Fruit fly (Drosophila melanogaster): ENCODE measurements around the gene CG4362.
A peak's percentile ranks its signal among the peaks of the same experiment; 100 is the strongest.

Gene CG4362

dm6 chr3R:20307487-20307971 is at the start of gene CG4362:
Gene CG4362, minus strand, starts transcription at chr3R:20307537.
- no peak for TF ChIP-seq CG17801 (GFP tag; optimal IDR thresholded peaks at IDR 0.05; ENCODE audit: partially characterized antibody)

DNA sequence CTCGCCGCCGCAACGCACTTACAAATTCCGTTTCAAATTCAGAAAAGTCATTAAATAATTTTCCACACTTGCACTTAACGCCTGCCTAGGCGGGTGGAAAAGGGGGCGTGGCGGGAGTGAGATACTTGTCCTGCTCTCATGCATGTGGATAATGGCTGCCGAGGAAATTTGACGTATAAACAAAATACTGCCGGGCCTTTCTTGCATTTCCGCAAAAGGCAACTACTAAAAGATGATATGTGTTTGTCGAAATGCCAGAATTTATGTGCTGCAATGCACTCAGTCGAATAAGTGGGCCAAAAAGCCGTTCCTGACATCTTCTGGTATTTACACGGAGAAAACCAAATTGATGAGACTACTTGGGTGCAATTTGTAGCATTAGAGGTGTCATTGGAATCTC is 42.9 kb upstream of the CG4362 start:
- no peak for TF ChIP-seq CG17801 (GFP tag; optimal IDR thresholded peaks at IDR 0.05; ENCODE audit: partially characterized antibody)

DNA sequence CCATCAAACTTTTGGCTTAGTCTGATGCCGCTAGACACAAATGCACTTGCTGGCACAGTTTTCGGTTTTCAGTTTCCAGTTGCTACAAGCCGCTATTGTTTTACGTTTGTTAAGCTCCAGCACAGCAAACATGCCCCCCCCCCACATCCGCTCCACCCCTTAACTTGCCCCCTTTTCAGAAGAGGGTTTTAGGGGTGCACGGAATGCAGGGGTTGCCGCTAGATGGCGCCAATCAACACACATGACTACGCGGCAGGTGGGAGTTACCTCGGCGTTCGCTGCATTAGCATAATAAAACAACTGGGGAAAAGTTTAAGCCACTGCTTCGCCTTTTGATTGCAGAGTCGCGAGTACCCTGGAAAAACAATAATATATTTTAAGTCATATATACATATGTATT is 39.6 kb upstream of the CG4362 start:
- no peak for TF ChIP-seq CG17801 (GFP tag; optimal IDR thresholded peaks at IDR 0.05; ENCODE audit: partially characterized antibody)

dm6 chr3R:20338673-20339072 is 31.3 kb upstream of the CG4362 start, which contains the start of gene Ir92a:
Gene Ir92a, plus strand, starts transcription at chr3R:20338973.
- no peak for TF ChIP-seq CG17801 (GFP tag; optimal IDR thresholded peaks at IDR 0.05; ENCODE audit: partially characterized antibody)

DNA sequence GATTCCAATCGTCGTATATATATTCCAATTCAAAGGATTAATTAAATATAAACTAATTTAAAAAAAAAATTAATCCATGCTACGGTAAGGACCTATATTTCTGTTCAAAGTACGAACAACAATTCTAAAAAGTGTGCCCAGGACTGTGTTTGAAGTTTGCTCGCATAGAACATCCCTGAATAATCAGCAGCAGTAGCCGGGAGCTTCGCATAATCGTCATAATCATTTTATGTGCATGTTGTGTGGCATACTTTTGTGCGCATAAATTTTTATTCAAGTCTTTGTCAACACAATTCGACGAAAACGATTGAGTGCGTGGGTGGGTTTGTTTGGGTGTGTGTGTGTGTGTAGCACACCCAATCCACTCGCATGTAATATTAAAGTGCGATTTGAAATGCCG is 25.4 kb upstream of the CG4362 start:
- TF ChIP-seq CG17801 (GFP tag; optimal IDR thresholded peaks at IDR 0.05; ENCODE audit: partially characterized antibody) = no peak

DNA sequence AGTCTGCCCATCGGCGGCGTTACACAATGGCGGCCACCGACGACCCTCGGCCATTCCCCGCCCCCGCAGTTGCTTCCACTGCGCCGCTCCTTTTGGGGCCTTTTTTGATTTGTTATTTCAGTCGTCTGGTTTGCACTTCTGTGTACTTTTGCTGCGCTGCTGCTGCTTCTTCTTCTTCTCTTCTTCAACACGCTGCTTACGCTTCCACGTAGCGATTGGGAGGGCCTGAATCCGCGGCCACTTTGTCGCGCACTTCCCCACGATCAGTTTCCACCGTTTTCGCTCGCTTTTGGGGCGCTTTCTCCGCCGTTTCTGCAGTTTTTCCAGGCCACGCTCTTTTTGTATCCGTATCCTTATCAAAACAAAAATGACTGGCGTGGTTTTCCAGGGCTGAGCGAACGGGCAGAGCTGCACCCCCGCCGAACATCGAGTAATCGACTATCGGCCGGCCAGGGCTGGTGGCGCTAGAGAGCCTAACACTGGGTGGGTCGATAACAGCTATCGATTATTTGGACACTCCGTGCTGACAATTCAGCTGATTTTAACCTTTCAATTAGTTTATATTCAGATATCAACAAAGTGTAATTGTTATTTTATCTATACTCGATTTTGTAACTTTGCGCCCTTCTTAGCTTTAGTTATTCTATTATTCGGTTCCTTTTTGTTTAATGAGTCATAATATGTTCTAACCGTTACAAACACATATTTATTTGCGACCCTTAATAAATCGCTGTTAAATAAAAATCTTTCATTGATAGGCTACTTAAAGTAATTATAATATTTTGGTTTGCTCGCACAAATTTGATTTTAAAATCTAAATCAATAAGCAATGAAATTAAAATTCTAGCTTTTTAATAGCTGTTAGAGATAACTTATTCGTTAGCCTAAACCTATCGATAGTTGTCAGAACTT is 20.5 kb upstream of the CG4362 start, which contains the start of the genes CG4360 and Sirt2:
CG4360 (minus strand) TSS at position 432 of the 912 bp plus-strand sequence.
Sirt2 (plus strand) TSS at position 894 of the 912 bp plus-strand sequence.
- TF ChIP-seq CG17801 (GFP tag; optimal IDR thresholded peaks at IDR 0.05; ENCODE audit: partially characterized antibody) = peak; percentile 89

- TF ChIP-seq CG17801 (GFP tag; optimal IDR thresholded peaks at IDR 0.05; ENCODE audit: partially characterized antibody) = no peak
Measured at dm6 chr3R:20318166-20318690, 10.9 kb upstream of the CG4362 start.

DNA sequence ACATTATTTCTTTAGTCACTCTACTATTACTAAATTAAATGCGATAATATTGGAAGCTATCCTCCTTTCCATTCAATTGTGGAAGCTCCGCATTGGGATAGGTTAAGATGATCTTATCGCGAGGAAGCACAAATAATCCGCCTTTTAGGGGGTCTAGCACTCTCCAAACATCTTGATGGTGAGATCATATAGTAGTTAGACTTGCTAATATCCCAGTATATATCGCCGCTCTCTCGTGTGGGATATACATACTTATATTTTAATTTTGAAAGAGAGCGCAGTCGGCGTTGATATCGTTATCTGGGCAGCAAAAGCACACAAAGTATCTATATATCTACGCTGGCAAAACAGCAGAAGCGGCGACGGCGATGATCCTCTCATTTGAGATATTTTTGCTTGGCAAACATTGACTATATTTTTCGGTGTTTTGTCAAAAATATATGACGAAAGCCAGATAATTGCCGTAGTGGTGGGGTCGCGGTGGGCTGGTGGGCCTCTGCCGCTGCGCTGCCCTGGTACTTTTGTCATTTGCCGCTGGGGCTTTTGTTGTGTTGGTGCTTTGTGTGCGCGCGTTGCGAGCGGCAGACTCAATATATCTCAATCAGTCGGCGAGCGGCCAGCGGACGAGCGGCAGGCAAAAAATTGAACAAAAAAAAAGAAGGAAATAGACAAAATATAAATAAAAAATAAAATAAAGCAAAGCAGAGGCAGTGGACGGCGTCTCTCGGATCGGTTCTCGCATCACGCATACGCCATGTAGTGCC is 10.2 kb upstream of the CG4362 start:
- TF ChIP-seq CG17801 (GFP tag; optimal IDR thresholded peaks at IDR 0.05; ENCODE audit: partially characterized antibody) = no peak

DNA sequence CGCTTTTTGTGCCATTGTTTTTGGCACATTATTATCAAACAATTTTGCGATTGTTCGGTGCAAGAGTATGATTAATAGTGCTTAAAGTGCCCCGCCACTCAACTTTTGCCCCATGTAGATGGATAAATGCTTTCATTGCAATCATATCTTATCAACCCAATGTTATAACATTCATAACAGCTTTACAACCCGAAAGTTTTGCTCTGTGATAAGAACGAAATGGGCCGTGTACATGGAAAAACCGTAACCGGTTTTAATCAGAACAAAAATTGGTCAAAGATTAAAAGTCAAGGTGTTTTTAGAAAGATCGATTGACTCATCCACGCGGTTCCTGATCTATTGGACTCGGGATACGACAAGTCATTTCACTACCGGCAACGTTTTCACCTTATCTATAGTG is 9.3 kb upstream of the CG4362 start:
- no peak for TF ChIP-seq CG17801 (GFP tag; optimal IDR thresholded peaks at IDR 0.05; ENCODE audit: partially characterized antibody)

DNA sequence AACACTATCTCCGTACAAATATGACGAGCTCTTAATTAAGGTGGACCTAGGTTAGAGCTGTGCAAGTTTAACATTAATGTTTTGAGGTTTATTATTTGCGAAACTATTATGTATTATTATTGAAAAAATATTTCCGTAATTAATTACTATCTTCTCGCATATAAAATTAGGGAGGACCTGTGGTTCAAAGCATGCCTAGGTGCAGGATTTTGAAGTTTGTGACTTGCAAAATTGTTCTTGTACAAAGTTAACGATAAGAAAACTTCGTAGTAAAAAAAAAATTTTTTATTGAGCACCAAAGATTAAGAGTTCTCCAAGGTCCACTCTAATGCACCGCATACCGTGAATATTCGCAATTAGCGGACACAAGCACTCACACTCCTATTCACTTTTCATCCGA is 5.5 kb upstream of the CG4362 start:
- TF ChIP-seq CG17801 (GFP tag; optimal IDR thresholded peaks at IDR 0.05; ENCODE audit: partially characterized antibody) = peak; percentile 85

dm6 chr3R:20311406-20311805 is 4.1 kb upstream of the CG4362 start:
- no peak for TF ChIP-seq CG17801 (GFP tag; optimal IDR thresholded peaks at IDR 0.05; ENCODE audit: partially characterized antibody)

DNA sequence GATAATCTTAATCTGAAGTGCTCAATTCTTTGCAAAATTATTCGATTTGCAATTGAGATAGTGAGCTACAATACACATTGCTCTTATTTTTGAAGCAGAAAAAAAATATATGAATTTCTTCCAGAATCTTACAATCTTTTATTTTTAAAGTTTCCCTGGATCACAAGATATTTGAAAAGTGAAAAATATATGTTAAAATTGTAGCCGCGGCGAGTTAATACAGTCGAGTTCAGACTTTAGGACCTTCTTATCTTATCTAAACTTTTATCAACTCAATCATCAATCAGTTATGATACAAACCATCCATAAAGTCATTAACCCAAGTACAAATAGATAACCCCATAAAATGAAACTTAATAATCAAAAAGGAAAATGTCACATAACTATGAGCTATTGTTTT is 3.6 kb upstream of the CG4362 start:
- TF ChIP-seq CG17801 (GFP tag; optimal IDR thresholded peaks at IDR 0.05; ENCODE audit: partially characterized antibody) = no peak

DNA sequence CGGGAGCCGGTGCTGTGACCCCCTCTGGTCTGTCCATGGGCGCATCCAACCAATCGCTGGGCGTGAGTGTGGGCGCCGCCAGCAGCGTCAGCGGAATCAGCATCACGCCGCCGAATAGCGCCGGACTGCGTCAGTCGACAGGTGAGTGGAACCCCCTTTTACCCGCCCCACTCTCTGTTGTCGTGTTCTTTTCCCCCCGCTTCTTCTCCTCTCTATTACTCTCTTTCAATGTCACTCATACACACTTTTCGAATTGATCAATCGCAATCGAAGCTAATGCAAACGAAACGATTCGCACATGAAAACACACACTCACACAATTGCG is 3.1 kb upstream of the CG4362 start:
- TF ChIP-seq CG17801 (GFP tag; optimal IDR thresholded peaks at IDR 0.05; ENCODE audit: partially characterized antibody) = no peak

DNA sequence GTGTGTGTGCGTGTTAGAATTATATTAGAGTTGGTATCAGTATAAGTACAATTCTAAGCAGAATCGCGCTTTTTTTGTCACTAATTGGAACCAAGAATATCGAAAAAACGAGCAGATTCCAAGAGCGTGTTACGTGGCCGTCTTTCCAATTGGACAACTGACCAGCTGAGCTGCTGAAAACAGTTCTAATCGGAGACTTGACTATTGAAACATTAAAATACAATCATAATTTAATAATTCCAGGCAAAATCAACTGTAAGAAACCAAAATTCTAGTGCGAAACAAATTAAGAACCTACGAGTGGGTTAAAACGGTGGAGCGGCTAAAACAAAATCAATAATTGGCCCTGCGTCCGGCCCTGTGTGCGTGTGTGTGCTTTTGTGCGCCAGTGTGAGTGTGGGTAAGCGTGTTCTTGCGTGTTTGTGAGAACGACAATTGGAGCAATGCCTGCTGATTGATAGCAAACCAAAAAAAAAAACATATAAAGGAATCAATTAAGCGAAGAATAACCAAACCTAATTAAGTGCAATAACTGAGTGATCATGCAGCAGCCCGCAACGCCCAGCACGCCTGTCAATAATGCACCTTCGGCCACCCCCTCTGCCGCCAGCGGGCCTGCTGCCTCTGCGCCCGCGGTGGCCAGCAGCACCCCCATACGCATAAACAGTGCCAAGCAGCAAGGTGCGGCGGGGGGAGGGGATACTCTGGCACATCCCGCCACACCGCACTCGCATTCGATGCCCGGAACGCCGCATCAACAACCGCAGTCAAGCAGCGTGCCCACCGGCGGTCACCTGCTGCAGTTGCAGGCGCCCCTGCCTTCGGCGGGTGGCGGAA is 2.5 kb upstream of the CG4362 start:
- no peak for TF ChIP-seq CG17801 (GFP tag; optimal IDR thresholded peaks at IDR 0.05; ENCODE audit: partially characterized antibody)

All from ovary, adult (tissue).